Worm (Caenorhabditis elegans): Measurements from ENCODE around the gene C56A3.5.

ce11 chrV:13566967-13567366, 15.2 kb downstream of the C56A3.5 start:
- TF ChIP-seq lin-15B (tag; optimal IDR thresholded peaks at IDR 0.05) (no peak), nhr-11 (tag; optimal IDR thresholded peaks at IDR 0.05) (no peak), ceh-82 (tag; optimal IDR thresholded peaks at IDR 0.05) (no peak), unc-130 (tag; optimal IDR thresholded peaks at IDR 0.05) (no peak), snpc-4 (tag; optimal IDR thresholded peaks at IDR 0.05) (no peak), ceh-63 (GFP tag; optimal IDR thresholded peaks at IDR 0.05) (no peak), nhr-77 (tag; optimal IDR thresholded peaks at IDR 0.05) (no peak), ama-1 (optimal IDR thresholded peaks at IDR 0.05) (peak; percentile 67), alr-1 (tag; optimal IDR thresholded peaks at IDR 0.05; ENCODE audit: borderline replicate concordance) (no peak), unc-62 (GFP tag; optimal IDR thresholded peaks at IDR 0.05) (no peak), ztf-11 (tag; optimal IDR thresholded peaks at IDR 0.05) (no peak), elt-3 (tag; optimal IDR thresholded peaks at IDR 0.05) (no peak)
